Worm (Caenorhabditis elegans) whole organism, late embryonic: ENCODE measurements around the gene K09E2.3.

ENCODE experiments used
- Y22D7AL.16 ChIP-seq: sonication (generic microtip); optimal IDR thresholded peaks from 2 replicates; lab custom pipeline; 2016; ENCODE audit warnings: missing genetic modification characterization, missing compliant biosample characterization
- ama-1 ChIP-seq: fragments of 150-350 bp; optimal IDR thresholded peaks from 2 replicates; lab custom pipeline; 2014
- ceh-6 ChIP-seq: fragments of 200-800 bp; sonication (Bioruptor generic); optimal IDR thresholded peaks from 2 replicates; lab custom pipeline; 2018; ENCODE audit warnings: mild to moderate bottlenecking, missing genetic modification characterization, missing compliant biosample characterization
- che-1 ChIP-seq: sonication (generic microtip); optimal IDR thresholded peaks from 2 replicates; lab custom pipeline; 2016; ENCODE audit warnings: mild to moderate bottlenecking, missing genetic modification characterization, missing compliant biosample characterization
- ets-4 ChIP-seq: sonication (generic microtip); optimal IDR thresholded peaks from 2 replicates; lab custom pipeline; 2016; ENCODE audit warnings: missing genetic modification characterization, missing compliant biosample characterization
- eyg-1 ChIP-seq: sonication (generic microtip); optimal IDR thresholded peaks from 2 replicates; lab custom pipeline; 2016; ENCODE audit warnings: missing genotype, missing genetic modification characterization, missing compliant biosample characterization
- fkh-10 ChIP-seq: fragments of 150-350 bp; optimal IDR thresholded peaks from 2 replicates; lab custom pipeline; 2014; ENCODE audit warnings: missing biosample characterization, missing genetic modification reagents, missing genetic modification characterization
- pat-9 ChIP-seq: fragments of 200-800 bp; sonication (Bioruptor generic); optimal IDR thresholded peaks from 2 replicates; lab custom pipeline; 2018; ENCODE audit warnings: mild to moderate bottlenecking, missing genetic modification characterization, moderate library complexity, missing compliant biosample characterization
- pax-1 ChIP-seq: fragments of 150-350 bp; optimal IDR thresholded peaks from 2 replicates; lab custom pipeline; 2014; ENCODE audit warnings: missing biosample characterization, missing genetic modification characterization
- rnt-1 ChIP-seq: sonication (generic microtip); optimal IDR thresholded peaks from 2 replicates; lab custom pipeline; 2016; ENCODE audit warnings: missing genetic modification characterization, missing compliant biosample characterization
- tbx-2 ChIP-seq: sonication (generic microtip); optimal IDR thresholded peaks from 2 replicates; lab custom pipeline; 2016; ENCODE audit warnings: missing genetic modification characterization, missing compliant biosample characterization
- unc-55 ChIP-seq: sonication (generic microtip); optimal IDR thresholded peaks from 2 replicates; lab custom pipeline; 2017; ENCODE audit warnings: missing biosample characterization, missing genetic modification reagents, missing genetic modification characterization
- unc-86 ChIP-seq: sonication (generic microtip); optimal IDR thresholded peaks from 2 replicates; lab custom pipeline; 2016; ENCODE audit warnings: missing genetic modification characterization, missing compliant biosample characterization

ce11 chrX:8677320-8677719, 4.4 kb downstream of the K09E2.3 start:
- TF ChIP-seq tbx-2 (tag; lab: Kevin White, UChicago) = no peak
- TF ChIP-seq fkh-10 (GFP tag; lab: Kevin White, UChicago) = no peak
- TF ChIP-seq unc-55 (GFP tag; lab: Kevin White, UChicago) = no peak
- no peak for TF ChIP-seq ama-1 (lab: Kevin White, UChicago)
- no peak for TF ChIP-seq Y22D7AL.16 (tag; lab: Kevin White, UChicago)
- TF ChIP-seq rnt-1 (tag; lab: Kevin White, UChicago) = no peak
- TF ChIP-seq pat-9 = no peak
- TF ChIP-seq unc-86 = no peak
- no peak for TF ChIP-seq ets-4 (tag; lab: Kevin White, UChicago)
- no peak for TF ChIP-seq ceh-6 (GFP tag; lab: Kevin White, UChicago)
- no peak for TF ChIP-seq eyg-1 (tag; lab: Kevin White, UChicago)
- no peak for TF ChIP-seq pax-1
- TF ChIP-seq che-1 = no peak
